Fruit fly (Drosophila melanogaster): ENCODE results near the gene org-1.

- TF ChIP-seq pan (optimal IDR thresholded peaks at IDR 0.05) (no peak), psq (optimal IDR thresholded peaks at IDR 0.05) (no peak), CG8478 (optimal IDR thresholded peaks at IDR 0.05) (no peak), usp (GFP tag; optimal IDR thresholded peaks at IDR 0.05) (no peak)
These were observed 45.9 kb downstream of the org-1 start, which contains the start of gene Trf2 for dm6 chrX:8408971-8409455.
